Fruit fly (Drosophila melanogaster): ENCODE data around the gene CG12115.

The CG12115 gene

dm6 chrX:9223182-9223581, 32.8 kb upstream of the CG12115 start, which contains the start of gene t:
Gene t, minus strand, starts transcription at chrX:9223257.
- peak; percentile 37 for TF ChIP-seq CG6276 (GFP tag; optimal IDR thresholded peaks at IDR 0.05)
- TF ChIP-seq CG15336 (GFP tag; IDR thresholded peaks at IDR 0.05): peak; percentile 50
- peak; percentile 67 for TF ChIP-seq Eip78C (GFP tag)
- TF ChIP-seq eg (GFP tag; IDR thresholded peaks at IDR 0.05): peak; percentile 46; the same call in 1 of the 3 replicates
- no peak for TF ChIP-seq Hr39 (GFP tag; optimal IDR thresholded peaks at IDR 0.05)
- TF ChIP-seq Hr4 (GFP tag; optimal IDR thresholded peaks at IDR 0.05): peak; percentile 2
- peak; percentile 35; the same call in 1 of the 2 replicates for TF ChIP-seq CG11294 (GFP tag; IDR thresholded peaks at IDR 0.05)
- 0 out of 3 replicates have a peak, but pooled peaks have one; percentile 31 for TF ChIP-seq CG6163 (GFP tag; IDR thresholded peaks at IDR 0.05)
- TF ChIP-seq CG32006 (GFP tag; optimal IDR thresholded peaks at IDR 0.05): peak; percentile 42
- TF ChIP-seq Blimp-1 (GFP tag; optimal IDR thresholded peaks at IDR 0.05): no peak
- peak; percentile 16 for TF ChIP-seq CG16779 (tag; optimal IDR thresholded peaks at IDR 0.05)

dm6 chrX:9220434-9220833, 30.0 kb upstream of the CG12115 start:
- TF ChIP-seq CG11294 (GFP tag; IDR thresholded peaks at IDR 0.05) (peak; percentile 39; the same call in 1 of the 2 replicates), CG8119 (GFP tag; IDR thresholded peaks at IDR 0.05) (peak; percentile 45; the same call in 2 of the 3 replicates), Ets96B (tag; optimal IDR thresholded peaks at IDR 0.05) (no peak), eg (GFP tag; IDR thresholded peaks at IDR 0.05) (peak; percentile 78), CG11762 (GFP tag; optimal IDR thresholded peaks at IDR 0.05; ENCODE audit: insufficient read depth) (no peak), CG6276 (GFP tag; optimal IDR thresholded peaks at IDR 0.05) (peak; percentile 32), OdsH (GFP tag; optimal IDR thresholded peaks at IDR 0.05) (peak; percentile 17), Hr39 (GFP tag; optimal IDR thresholded peaks at IDR 0.05) (peak; percentile 9), CG9139 (GFP tag; optimal IDR thresholded peaks at IDR 0.05) (no peak), spab (GFP tag; optimal IDR thresholded peaks at IDR 0.05) (no peak), CG6808 (GFP tag; optimal IDR thresholded peaks at IDR 0.05) (no peak), CG4318 (GFP tag; optimal IDR thresholded peaks at IDR 0.05) (peak; percentile 39), CG15336 (GFP tag; IDR thresholded peaks at IDR 0.05) (peak; percentile 72), svp (GFP tag) (no peak), vri (GFP tag; optimal IDR thresholded peaks at IDR 0.05) (no peak), CG11902 (GFP tag; optimal IDR thresholded peaks at IDR 0.05) (no peak), esn (GFP tag; optimal IDR thresholded peaks at IDR 0.05) (no peak), Eip93F (GFP tag; optimal IDR thresholded peaks at IDR 0.05) (no peak), CG6163 (GFP tag; IDR thresholded peaks at IDR 0.05) (peak; percentile 72), CG7368 (GFP tag; optimal IDR thresholded peaks at IDR 0.05) (no peak), cyc (GFP tag; optimal IDR thresholded peaks at IDR 0.05) (no peak), CG34406 (GFP tag; optimal IDR thresholded peaks at IDR 0.05) (no peak), achi (GFP tag; optimal IDR thresholded peaks at IDR 0.05) (peak; percentile 18), CG16779 (tag; optimal IDR thresholded peaks at IDR 0.05) (no peak), pdm3 (GFP tag; optimal IDR thresholded peaks at IDR 0.05) (peak; percentile 29), CG31627 (GFP tag; optimal IDR thresholded peaks at IDR 0.05) (no peak), CG3919 (GFP tag; optimal IDR thresholded peaks at IDR 0.05) (peak; percentile 31), CG32006 (GFP tag; optimal IDR thresholded peaks at IDR 0.05) (peak; percentile 67), net (GFP tag; optimal IDR thresholded peaks at IDR 0.05) (no peak), CG3032 (tag; optimal IDR thresholded peaks at IDR 0.05) (no peak), dac (GFP tag; optimal IDR thresholded peaks at IDR 0.05) (peak; percentile 15), ss (GFP tag; optimal IDR thresholded peaks at IDR 0.05) (no peak), CG6854 (GFP tag; optimal IDR thresholded peaks at IDR 0.05) (no peak), Ets21C (GFP tag; optimal IDR thresholded peaks at IDR 0.05) (no peak), CG10631 (GFP tag; optimal IDR thresholded peaks at IDR 0.05) (no peak), Sox102F (GFP tag; optimal IDR thresholded peaks at IDR 0.05) (no peak), Sox14 (GFP tag; optimal IDR thresholded peaks at IDR 0.05) (no peak), acj6 (GFP tag; optimal IDR thresholded peaks at IDR 0.05) (peak; percentile 14), Smox (GFP tag; optimal IDR thresholded peaks at IDR 0.05) (no peak), Gug (GFP tag; IDR thresholded peaks at IDR 0.05) (0 out of 2 replicates have a peak, but pooled peaks have one; percentile 42), CG8319 (GFP tag; optimal IDR thresholded peaks at IDR 0.05) (no peak), Eip78C (GFP tag) (peak; percentile 65), Hr4 (GFP tag; optimal IDR thresholded peaks at IDR 0.05) (peak; percentile 36), salr (GFP tag; optimal IDR thresholded peaks at IDR 0.05) (no peak), CG10669 (GFP tag; optimal IDR thresholded peaks at IDR 0.05) (no peak), fkh (GFP tag; optimal IDR thresholded peaks at IDR 0.05) (no peak)

All from whole organism, prepupa.